Worm (Caenorhabditis elegans) whole organism, early embryonic: Measurements from ENCODE around the gene K11E4.6.
A peak's percentile ranks its signal among the peaks of the same experiment; 100 is the strongest.

Experiments used
- aly-1 ChIP-seq: sonication (generic microtip); optimal IDR thresholded peaks from 2 replicates; lab custom pipeline; 2016; ENCODE audit warnings: missing genetic modification characterization, missing compliant biosample characterization
- ama-1 ChIP-seq: fragments of 150-350 bp; optimal IDR thresholded peaks from 2 replicates; lab custom pipeline; 2014
- ets-7 ChIP-seq: sonication (generic microtip); optimal IDR thresholded peaks from 2 replicates; lab custom pipeline; 2016; ENCODE audit warnings: missing genotype, missing genetic modification characterization, missing compliant biosample characterization
- flt-1 ChIP-seq: fragments of 200-800 bp; sonication (Bioruptor generic); IDR thresholded peaks from 2 replicates; pipeline ENCODE4 v1.3.6; 2022; ENCODE audit warnings: missing genetic modification characterization, missing compliant biosample characterization
- pes-1 ChIP-seq: fragments of 200-800 bp; sonication (Bioruptor generic); IDR thresholded peaks from 2 replicates; pipeline ENCODE4 v1.3.6; 2022; ENCODE audit warnings: missing genetic modification reagents, missing genetic modification characterization, missing compliant biosample characterization
- scrt-1 ChIP-seq: fragments of 200-800 bp; sonication (Bioruptor generic); IDR thresholded peaks from 2 replicates; pipeline ENCODE4 v1.3.6; 2022; ENCODE audit warnings: missing genetic modification characterization, missing compliant biosample characterization
- sea-1 ChIP-seq: fragments of 200-800 bp; sonication (Bioruptor generic); conservative IDR thresholded peaks from 2 replicates; pipeline ENCODE4 v1.3.6; 2022; ENCODE audit warnings: missing genetic modification characterization, missing compliant biosample characterization
- tbx-37 ChIP-seq: fragments of 200-800 bp; sonication (Bioruptor generic); conservative IDR thresholded peaks from 2 replicates; pipeline ENCODE4 v1.3.6; 2022; ENCODE audit warnings: missing genetic modification reagents, missing genetic modification characterization, missing compliant biosample characterization

ce11 chrX:13687111-13687512 lies 37.4 kb upstream of the K11E4.6 start:
- no peak for TF ChIP-seq pes-1
- TF ChIP-seq ama-1 (lab: Kevin White, UChicago), result no peak
- TF ChIP-seq flt-1 (GFP tag; lab: Robert Waterston, UW), result no peak
- TF ChIP-seq aly-1 (tag; lab: Kevin White, UChicago), result peak; percentile 30
- TF ChIP-seq sea-1 (GFP tag; lab: Robert Waterston, UW), result no peak
- TF ChIP-seq scrt-1 (GFP tag; lab: Robert Waterston, UW), result no peak
- no peak for TF ChIP-seq ets-7 (tag; lab: Kevin White, UChicago)
- no peak for TF ChIP-seq tbx-37 (GFP tag; lab: Robert Waterston, UW)
